Fruit fly (Drosophila melanogaster): Measurements from ENCODE around the gene CG7742.
A peak's percentile ranks its signal among the peaks of the same experiment; 100 is the strongest.

Gene CG7742

DNA sequence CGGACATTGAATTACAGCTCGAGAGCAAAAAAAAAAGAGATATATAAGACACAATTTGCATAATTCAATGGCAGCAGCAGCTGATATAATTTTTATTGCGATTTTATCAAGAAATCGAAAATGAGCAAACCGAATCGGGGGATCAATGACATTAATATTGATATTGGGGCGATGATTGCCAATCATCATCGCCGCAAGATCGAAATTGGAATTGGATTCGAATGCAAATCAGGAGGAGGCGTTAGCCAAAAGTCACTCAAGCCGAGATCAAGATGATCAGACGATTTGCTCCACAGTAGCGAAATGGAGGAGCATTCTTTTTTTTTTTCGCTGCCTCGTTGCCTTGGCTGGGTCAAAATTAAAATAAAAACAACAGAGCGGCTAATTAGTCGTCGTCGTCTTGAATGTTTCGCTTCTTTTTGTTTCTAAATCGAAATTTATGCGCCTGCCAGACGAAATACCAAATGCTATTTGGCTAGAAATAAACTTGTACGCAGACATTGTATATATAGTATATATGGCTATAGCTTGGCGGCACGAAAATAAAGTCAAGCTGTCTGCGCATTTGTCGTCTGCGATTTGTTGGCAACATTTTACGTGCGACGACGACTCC lies 15.0 kb upstream of the CG7742 start:
- no peak for TF ChIP-seq Snoo (tag; optimal IDR thresholded peaks at IDR 0.05)
- no peak for TF ChIP-seq CG34367 (tag; optimal IDR thresholded peaks at IDR 0.05)
- TF ChIP-seq Ets98B (GFP tag; IDR thresholded peaks at IDR 0.05): no peak
- TF ChIP-seq CG32121 (GFP tag; IDR thresholded peaks at IDR 0.05): no peak
- TF ChIP-seq CG10348 (GFP tag; IDR thresholded peaks at IDR 0.05): no peak
- TF ChIP-seq D1 (tag; optimal IDR thresholded peaks at IDR 0.05): no peak
- no peak for TF ChIP-seq CG12605 (GFP tag; IDR thresholded peaks at IDR 0.05)
- no peak for TF ChIP-seq rn (GFP tag; IDR thresholded peaks at IDR 0.05)
- no peak for TF ChIP-seq CG14655 (GFP tag; optimal IDR thresholded peaks at IDR 0.05)
- no peak for TF ChIP-seq EcR (GFP tag; optimal IDR thresholded peaks at IDR 0.05)
- no peak for TF ChIP-seq gl (tag; optimal IDR thresholded peaks at IDR 0.05)
- no peak for TF ChIP-seq CG15710 (tag; optimal IDR thresholded peaks at IDR 0.05)
- no peak for TF ChIP-seq CG17806 (tag; optimal IDR thresholded peaks at IDR 0.05)
- TF ChIP-seq Pif1B (GFP tag; optimal IDR thresholded peaks at IDR 0.05): no peak
- no peak for TF ChIP-seq CG13204 (GFP tag; optimal IDR thresholded peaks at IDR 0.05)
- TF ChIP-seq CG8159 (tag; optimal IDR thresholded peaks at IDR 0.05): no peak

DNA sequence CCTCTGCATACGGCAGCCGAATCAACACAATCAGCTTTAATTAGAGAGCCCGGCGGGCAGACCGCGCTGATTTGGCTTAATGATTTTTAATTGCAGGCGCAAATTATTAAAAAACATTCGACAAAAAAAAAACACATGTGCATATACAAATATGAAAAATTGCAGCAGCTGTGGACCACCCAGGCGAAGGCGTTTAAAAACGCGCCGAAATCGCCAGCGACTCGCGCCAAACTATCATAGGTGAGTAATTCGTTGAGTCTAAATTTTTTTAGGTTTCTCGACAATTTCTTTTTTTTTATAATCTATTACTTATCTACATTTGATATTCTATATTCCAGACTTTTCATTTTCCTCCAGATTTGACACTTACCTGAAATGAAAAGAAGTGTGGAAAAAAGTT lies 14.4 kb upstream of the CG7742 start:
- TF ChIP-seq CG8159 (tag; optimal IDR thresholded peaks at IDR 0.05): no peak
- no peak for TF ChIP-seq CG17806 (tag; optimal IDR thresholded peaks at IDR 0.05)
- TF ChIP-seq Pif1A (GFP tag; optimal IDR thresholded peaks at IDR 0.05): no peak
- TF ChIP-seq CG4496 (GFP tag; IDR thresholded peaks at IDR 0.05): no peak

DNA sequence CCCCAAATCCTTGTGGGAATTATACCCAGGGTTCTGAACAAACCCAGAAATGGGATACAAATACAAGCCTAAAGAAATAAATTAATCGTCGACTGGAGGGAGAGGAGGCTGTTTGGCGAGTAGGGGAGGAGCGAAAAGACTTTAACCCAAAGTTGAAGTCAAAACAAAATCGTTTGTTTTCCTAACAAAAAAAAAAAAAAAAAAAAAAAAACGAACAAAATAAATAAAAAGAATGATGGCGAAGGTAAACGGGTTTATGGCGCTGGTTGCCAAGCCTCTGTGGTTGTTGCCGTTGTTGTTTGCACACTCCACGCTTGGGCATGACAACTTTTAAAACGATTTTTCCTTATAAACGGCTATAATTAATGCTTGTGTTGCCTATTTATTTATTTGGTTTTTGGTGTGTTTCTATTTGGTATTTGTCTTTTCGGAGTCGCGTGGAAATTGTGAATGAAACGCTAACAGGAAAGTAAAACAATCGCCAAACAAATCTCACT lies 13.7 kb upstream of the CG7742 start:
- TF ChIP-seq CG8301 (tag; optimal IDR thresholded peaks at IDR 0.05): no peak
- TF ChIP-seq CG17806 (tag; optimal IDR thresholded peaks at IDR 0.05): no peak
- peak; percentile 34; the same call in 1 of the 2 replicates for TF ChIP-seq CG12605 (GFP tag; IDR thresholded peaks at IDR 0.05)
- TF ChIP-seq CG8159 (tag; optimal IDR thresholded peaks at IDR 0.05): no peak
- TF ChIP-seq D1 (tag; optimal IDR thresholded peaks at IDR 0.05): no peak
- TF ChIP-seq CG4496 (GFP tag; IDR thresholded peaks at IDR 0.05): no peak
- no peak for TF ChIP-seq CG9948 (tag; optimal IDR thresholded peaks at IDR 0.05)
- no peak for TF ChIP-seq gl (tag; optimal IDR thresholded peaks at IDR 0.05)
- TF ChIP-seq CG10348 (GFP tag; IDR thresholded peaks at IDR 0.05): no peak
- peak; percentile 21; the same call in 1 of the 3 replicates for TF ChIP-seq fd96Ca (GFP tag; IDR thresholded peaks at IDR 0.05)
- TF ChIP-seq Ets98B (GFP tag; IDR thresholded peaks at IDR 0.05): peak; percentile 13; the same call in 1 of the 2 replicates

DNA sequence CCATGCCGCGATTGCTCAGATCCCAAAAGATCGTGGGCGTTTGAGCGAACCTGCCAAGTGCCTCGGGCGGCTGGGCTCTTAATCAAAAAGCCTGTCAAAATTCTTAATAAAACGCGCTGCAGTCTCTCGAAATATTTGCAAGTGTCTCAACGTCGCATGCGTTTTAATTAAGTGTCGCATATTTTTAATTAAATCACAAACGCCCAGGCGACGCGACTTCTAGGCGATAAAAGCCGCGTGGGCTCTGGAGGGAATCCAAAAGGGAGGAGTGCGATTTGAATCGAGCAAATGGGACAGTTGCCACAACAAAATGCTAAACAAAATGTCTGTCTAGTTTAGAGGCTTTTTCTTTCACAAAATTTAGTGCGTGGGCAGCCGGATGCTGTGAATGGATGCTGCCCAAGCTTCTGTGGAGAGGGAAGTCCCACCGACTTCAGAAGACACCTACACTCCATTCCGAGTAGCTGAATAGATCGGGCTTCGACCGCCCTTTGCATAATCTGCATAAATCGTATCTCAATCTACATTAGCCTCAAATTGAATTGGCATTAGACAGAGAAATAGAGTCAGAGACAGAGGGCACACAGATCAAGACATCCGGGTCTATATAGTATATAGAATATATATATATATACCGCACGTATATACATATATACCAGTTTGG lies 12.1 kb upstream of the CG7742 start:
- no peak for TF ChIP-seq CG10348 (GFP tag; IDR thresholded peaks at IDR 0.05)
- TF ChIP-seq EcR (GFP tag; optimal IDR thresholded peaks at IDR 0.05): no peak
- no peak for TF ChIP-seq gl (tag; optimal IDR thresholded peaks at IDR 0.05)
- no peak for TF ChIP-seq CG15710 (tag; optimal IDR thresholded peaks at IDR 0.05)
- no peak for TF ChIP-seq Ets98B (GFP tag; IDR thresholded peaks at IDR 0.05)
- no peak for TF ChIP-seq Snoo (tag; optimal IDR thresholded peaks at IDR 0.05)
- TF ChIP-seq fd96Ca (GFP tag; IDR thresholded peaks at IDR 0.05): no peak
- TF ChIP-seq CG32121 (GFP tag; IDR thresholded peaks at IDR 0.05): no peak
- no peak for TF ChIP-seq Pif1A (GFP tag; optimal IDR thresholded peaks at IDR 0.05)
- TF ChIP-seq CG8159 (tag; optimal IDR thresholded peaks at IDR 0.05): no peak
- no peak for TF ChIP-seq CG34367 (tag; optimal IDR thresholded peaks at IDR 0.05)
- no peak for TF ChIP-seq CG13204 (GFP tag; optimal IDR thresholded peaks at IDR 0.05)
- TF ChIP-seq rn (GFP tag; IDR thresholded peaks at IDR 0.05): no peak
- no peak for TF ChIP-seq CG14655 (GFP tag; optimal IDR thresholded peaks at IDR 0.05)
- no peak for TF ChIP-seq CG12605 (GFP tag; IDR thresholded peaks at IDR 0.05)
- TF ChIP-seq CG17806 (tag; optimal IDR thresholded peaks at IDR 0.05): no peak
- TF ChIP-seq D1 (tag; optimal IDR thresholded peaks at IDR 0.05): no peak
- TF ChIP-seq CG4496 (GFP tag; IDR thresholded peaks at IDR 0.05): no peak
- TF ChIP-seq Pif1B (GFP tag; optimal IDR thresholded peaks at IDR 0.05): no peak

DNA sequence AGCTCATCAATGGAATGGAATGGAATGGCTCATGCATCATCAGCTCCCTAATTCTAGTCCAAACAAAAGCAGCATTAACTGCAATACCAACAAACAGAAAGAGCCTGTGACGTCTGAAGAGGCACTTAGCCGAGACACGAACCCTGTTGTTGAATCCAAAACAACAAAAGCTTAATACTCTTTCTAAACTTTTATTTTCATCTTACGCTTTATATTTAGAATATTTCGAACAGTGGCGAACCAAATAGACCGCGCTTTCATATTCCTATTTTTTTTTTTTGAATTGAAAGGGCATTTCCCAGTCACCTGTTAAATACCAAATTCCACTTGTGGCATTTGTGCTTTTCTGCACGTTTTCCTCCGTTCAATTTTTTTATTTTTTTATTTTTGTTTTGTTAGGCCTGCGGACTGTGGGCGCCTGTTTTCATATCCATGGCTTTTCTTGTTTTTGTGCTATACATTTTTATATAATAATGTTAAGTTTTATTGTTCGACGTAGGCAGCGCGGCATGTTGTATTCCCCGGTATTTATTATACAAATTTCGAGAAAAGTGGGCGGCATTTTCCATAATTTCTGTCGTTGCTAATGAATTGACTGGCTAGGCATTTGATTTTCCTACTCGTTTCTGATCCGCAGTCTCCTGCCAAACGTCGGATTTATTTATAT lies 10.8 kb upstream of the CG7742 start:
- TF ChIP-seq CG4496 (GFP tag; IDR thresholded peaks at IDR 0.05) (peak; percentile 72), rn (GFP tag; IDR thresholded peaks at IDR 0.05) (peak; percentile 30; the same call in 1 of the 2 replicates), Pif1B (GFP tag; optimal IDR thresholded peaks at IDR 0.05) (peak; percentile 39), EcR (GFP tag; optimal IDR thresholded peaks at IDR 0.05) (no peak), CG17806 (tag; optimal IDR thresholded peaks at IDR 0.05) (no peak), CG12605 (GFP tag; IDR thresholded peaks at IDR 0.05) (peak; percentile 61), CG9948 (tag; optimal IDR thresholded peaks at IDR 0.05) (peak; percentile 0), fd96Ca (GFP tag; IDR thresholded peaks at IDR 0.05) (peak; percentile 80; the same call in 2 of the 3 replicates), CG8159 (tag; optimal IDR thresholded peaks at IDR 0.05) (no peak), Pif1A (GFP tag; optimal IDR thresholded peaks at IDR 0.05) (peak; percentile 63), CG14655 (GFP tag; optimal IDR thresholded peaks at IDR 0.05) (peak; percentile 38), CG32121 (GFP tag; IDR thresholded peaks at IDR 0.05) (peak; percentile 81), Ets98B (GFP tag; IDR thresholded peaks at IDR 0.05) (peak; percentile 76), CG8301 (tag; optimal IDR thresholded peaks at IDR 0.05) (peak; percentile 29), CG10348 (GFP tag; IDR thresholded peaks at IDR 0.05) (no peak), Snoo (tag; optimal IDR thresholded peaks at IDR 0.05) (no peak)
